Fruit fly (Drosophila melanogaster) whole organism, adult: ENCODE data around the gene CG4962.

Experiments
- CG11617 ChIP-seq: fragments of 200-800 bp; sonication (Bioruptor generic); optimal IDR thresholded peaks from 2 replicates; lab custom pipeline; 2017; ENCODE audit warnings: mild to moderate bottlenecking, missing biosample characterization, missing genetic modification reagents, missing genetic modification characterization
- CG12768 ChIP-seq: fragments of 200-800 bp; sonication (Bioruptor generic); optimal IDR thresholded peaks from 2 replicates; lab custom pipeline; 2017; ENCODE audit warnings: missing biosample characterization, missing genetic modification characterization, mild to moderate bottlenecking, moderate library complexity, missing genetic modification reagents
- CG14711 ChIP-seq: fragments of 200-800 bp; sonication (Bioruptor generic); optimal IDR thresholded peaks from 2 replicates; lab custom pipeline; 2018; ENCODE audit warnings: missing biosample characterization, mild to moderate bottlenecking, missing genetic modification characterization, moderate library complexity
- CG33017 ChIP-seq: fragments of 200-800 bp; sonication (Bioruptor generic); optimal IDR thresholded peaks from 2 replicates; lab custom pipeline; 2018; ENCODE audit warnings: missing biosample characterization, mild to moderate bottlenecking, missing genetic modification characterization, moderate library complexity
- CG5204 ChIP-seq: fragments of 200-800 bp; sonication (Bioruptor generic); optimal IDR thresholded peaks from 2 replicates; lab custom pipeline; 2016; ENCODE audit warnings: missing biosample characterization, missing genetic modification characterization
- Clk ChIP-seq: fragments of 200-800 bp; sonication (Bioruptor generic); optimal IDR thresholded peaks from 2 replicates; lab custom pipeline; 2017; ENCODE audit warnings: missing biosample characterization, missing genetic modification characterization
- Hr96 ChIP-seq: fragments of 200-800 bp; sonication (Bioruptor generic); optimal IDR thresholded peaks from 2 replicates; lab custom pipeline; 2016; ENCODE audit warnings: missing biosample characterization, missing genetic modification characterization
- bab1 ChIP-seq: fragments of 200-800 bp; sonication (Bioruptor generic); optimal IDR thresholded peaks from 3 replicates; lab custom pipeline; 2019; ENCODE audit warnings: missing biosample characterization, mild to moderate bottlenecking, missing genetic modification characterization, moderate library complexity
- cnc ChIP-seq, 2 experiments: fragments of >200 bp; optimal IDR thresholded peaks; 2 replicates each; lab custom pipeline; 2017
- ovo ChIP-seq: fragments of 200-800 bp; sonication (Bioruptor generic); optimal IDR thresholded peaks from 2 replicates; lab custom pipeline; 2016; ENCODE audit warnings: missing biosample characterization, missing genetic modification characterization
- toe ChIP-seq: fragments of 200-800 bp; sonication (Bioruptor generic); optimal IDR thresholded peaks from 2 replicates; lab custom pipeline; 2016; ENCODE audit warnings: missing biosample characterization, missing genetic modification characterization

dm6 chr3L:16334876-16335275 lies 39.5 kb upstream of the CG4962 start:
- TF ChIP-seq CG5204 (no peak), CG33017 (no peak), Clk (GFP tag; lab: Kevin White, UChicago) (no peak), ovo (GFP tag; lab: Kevin White, UChicago) (no peak), Hr96 (GFP tag; lab: Kevin White, UChicago) (no peak), CG14711 (tag; lab: Kevin White, UChicago) (no peak), CG12768 (GFP tag; lab: Kevin White, UChicago) (no peak), CG11617 (GFP tag; lab: Kevin White, UChicago) (no peak), bab1 (GFP tag; lab: Kevin White, UChicago) (no peak), toe (GFP tag; lab: Kevin White, UChicago) (no peak), cnc (optimal IDR thresholded peaks at IDR 0.05; lab: Kevin White, UChicago) (no peak)
